Fruit fly (Drosophila melanogaster): ENCODE measurements around the gene mnd.

dm6 chr3L:15034061-15034713 lies 49.3 kb downstream of the mnd start:
- no peak for TF ChIP-seq pan (optimal IDR thresholded peaks at IDR 0.05)
- no peak for TF ChIP-seq psq (optimal IDR thresholded peaks at IDR 0.05)
- no peak for TF ChIP-seq Dll (optimal IDR thresholded peaks at IDR 0.05)
- TF ChIP-seq CG8478 (optimal IDR thresholded peaks at IDR 0.05) = no peak
- no peak for TF ChIP-seq EcR (GFP tag; optimal IDR thresholded peaks at IDR 0.05)

Measured in whole organism.